Worm (Caenorhabditis elegans): ENCODE results near the gene Y38H6C.24.

- TF ChIP-seq ahr-1 (tag; optimal IDR thresholded peaks at IDR 0.05): no peak
- no peak for TF ChIP-seq nhr-11 (tag; optimal IDR thresholded peaks at IDR 0.05)
- no peak for TF ChIP-seq ama-1 (optimal IDR thresholded peaks at IDR 0.05)
- no peak for TF ChIP-seq pag-3 (tag; optimal IDR thresholded peaks at IDR 0.05; ENCODE audit: borderline replicate concordance)
- TF ChIP-seq che-1 (tag; optimal IDR thresholded peaks at IDR 0.05): no peak
- no peak for TF ChIP-seq odd-2 (tag; optimal IDR thresholded peaks at IDR 0.05)
- TF ChIP-seq dmd-4 (tag; optimal IDR thresholded peaks at IDR 0.05; ENCODE audit: borderline replicate concordance): no peak
- TF ChIP-seq pax-1 (tag; optimal IDR thresholded peaks at IDR 0.05): no peak
- TF ChIP-seq tbx-2 (tag; optimal IDR thresholded peaks at IDR 0.05): no peak
- TF ChIP-seq ceh-31 (tag; optimal IDR thresholded peaks at IDR 0.05): no peak
Observed at ce11 chrV:20506542-20506941, 19.7 kb upstream of the Y38H6C.24 start.
